Fruit fly (Drosophila melanogaster) whole organism, embryonic: ENCODE data around the gene Shmt.
A peak's percentile ranks its signal among the peaks of the same experiment; 100 is the strongest.

Experiments used
- Abd-B ChIP-seq: fragments of 200-800 bp; sonication (Bioruptor generic); optimal IDR thresholded peaks from 2 replicates; lab custom pipeline; 2018; ENCODE audit warnings: missing biosample characterization, mild to moderate bottlenecking, missing genetic modification characterization, moderate library complexity
- Ada2b ChIP-seq: fragments of 200-800 bp; sonication (Bioruptor generic); IDR thresholded peaks from 2 replicates; pipeline ENCODE4 v1.3.6; 2022; ENCODE audit warnings: missing biosample characterization, missing genetic modification characterization
- Atf6 ChIP-seq: fragments of 200-800 bp; sonication (Bioruptor generic); IDR thresholded peaks from 2 replicates; pipeline ENCODE4 v1.3.6; 2022; ENCODE audit warnings: missing biosample characterization, missing genetic modification characterization
- BEAF-32 ChIP-seq: fragments of 200-800 bp; sonication (Bioruptor generic); optimal IDR thresholded peaks from 3 replicates; lab custom pipeline; 2017; ENCODE audit warnings: missing biosample characterization, missing genetic modification characterization, mild to moderate bottlenecking, moderate library complexity, missing genetic modification reagents
- CG10209 ChIP-seq: fragments of 200-800 bp; sonication (Bioruptor generic); optimal IDR thresholded peaks from 3 replicates; lab custom pipeline; 2017; ENCODE audit warnings: missing biosample characterization, mild to moderate bottlenecking, missing genetic modification characterization, missing genetic modification reagents
- CG10565 ChIP-seq: fragments of 200-800 bp; sonication (Bioruptor generic); optimal IDR thresholded peaks from 3 replicates; lab custom pipeline; 2016; ENCODE audit warnings: missing biosample characterization, mild to moderate bottlenecking, missing genetic modification characterization
- CG10654 ChIP-seq: fragments of 200-800 bp; sonication (Bioruptor generic); optimal IDR thresholded peaks from 2 replicates; lab custom pipeline; 2016; ENCODE audit warnings: missing biosample characterization, missing genetic modification characterization
- CG10979 ChIP-seq: fragments of 200-800 bp; sonication (Bioruptor generic); optimal IDR thresholded peaks from 2 replicates; lab custom pipeline; 2018; ENCODE audit warnings: missing biosample characterization, mild to moderate bottlenecking, missing genetic modification characterization, moderate library complexity
- CG12744 ChIP-seq: fragments of 200-800 bp; sonication (Bioruptor generic); optimal IDR thresholded peaks from 2 replicates; lab custom pipeline; 2016; ENCODE audit warnings: missing biosample characterization, missing genetic modification characterization
- CG1603 ChIP-seq: fragments of 200-800 bp; sonication (Bioruptor generic); optimal IDR thresholded peaks from 2 replicates; lab custom pipeline; 2019; ENCODE audit warnings: missing biosample characterization, mild to moderate bottlenecking, missing genetic modification characterization, moderate library complexity
- CG18262 ChIP-seq: fragments of 200-800 bp; optimal IDR thresholded peaks from 3 replicates; lab custom pipeline; 2019; ENCODE audit warnings: missing biosample characterization, mild to moderate bottlenecking, missing genetic modification characterization, moderate library complexity
- CG18764 ChIP-seq: fragments of 200-800 bp; sonication (Bioruptor generic); optimal IDR thresholded peaks from 3 replicates; lab custom pipeline; 2016; ENCODE audit warnings: missing biosample characterization, missing genetic modification characterization
- CG2120 ChIP-seq: fragments of 200-800 bp; sonication (Bioruptor generic); optimal IDR thresholded peaks from 3 replicates; lab custom pipeline; 2016; ENCODE audit warnings: missing biosample characterization, missing genetic modification characterization
- CG2875 ChIP-seq: fragments of 200-800 bp; sonication (Bioruptor generic); optimal IDR thresholded peaks from 2 replicates; lab custom pipeline; 2017; ENCODE audit warnings: missing biosample characterization, mild to moderate bottlenecking, missing genetic modification characterization, missing genetic modification reagents
- CG3065 ChIP-seq: fragments of 200-800 bp; sonication (Bioruptor generic); optimal IDR thresholded peaks from 2 replicates; lab custom pipeline; 2016; ENCODE audit warnings: missing biosample characterization, missing genetic modification characterization
- CG32767 ChIP-seq: fragments of 200-800 bp; sonication (Bioruptor generic); IDR thresholded peaks from 2 replicates; pipeline ENCODE4 v1.3.6; 2022; ENCODE audit warnings: missing biosample characterization, missing genetic modification characterization
- CG4328 ChIP-seq: fragments of 200-800 bp; sonication (Bioruptor generic); optimal IDR thresholded peaks from 3 replicates; lab custom pipeline; 2017; ENCODE audit warnings: missing biosample characterization, missing genetic modification reagents, missing genetic modification characterization
- CG4404 ChIP-seq: fragments of 200-800 bp; sonication (Bioruptor generic); IDR thresholded peaks from 2 replicates; pipeline ENCODE4 v1.3.6; 2022; ENCODE audit warnings: missing biosample characterization, missing genetic modification characterization
- CG5180 ChIP-seq: fragments of 200-800 bp; sonication (Bioruptor generic); optimal IDR thresholded peaks from 3 replicates; lab custom pipeline; 2017; ENCODE audit warnings: missing biosample characterization, missing genetic modification characterization, mild to moderate bottlenecking, moderate library complexity, missing genetic modification reagents
- CG5245 ChIP-seq: fragments of 200-800 bp; sonication (Bioruptor generic); optimal IDR thresholded peaks from 3 replicates; lab custom pipeline; 2016; ENCODE audit warnings: missing biosample characterization, missing genetic modification characterization
- CG7928 ChIP-seq: fragments of 200-800 bp; sonication (Bioruptor generic); optimal IDR thresholded peaks from 2 replicates; lab custom pipeline; 2017; ENCODE audit warnings: missing biosample characterization, mild to moderate bottlenecking, missing genetic modification characterization
- CG8388 ChIP-seq: fragments of 200-800 bp; sonication (Bioruptor generic); optimal IDR thresholded peaks from 2 replicates; lab custom pipeline; 2019; ENCODE audit warnings: missing biosample characterization, mild to moderate bottlenecking, missing genetic modification characterization, moderate library complexity
- HLH4C ChIP-seq: fragments of 200-800 bp; sonication (Bioruptor generic); IDR thresholded peaks from 3 replicates; pipeline ENCODE4 v1.3.6; 2022; ENCODE audit warnings: missing biosample characterization, missing genetic modification characterization; ENCODE audit not compliant: partially characterized antibody
- HLH54F ChIP-seq: fragments of 200-800 bp; sonication (Bioruptor generic); optimal IDR thresholded peaks from 3 replicates; lab custom pipeline; 2016; ENCODE audit warnings: missing biosample characterization, missing genetic modification characterization
- Mad ChIP-seq: fragments of 200-800 bp; sonication (Bioruptor generic); optimal IDR thresholded peaks from 2 replicates; lab custom pipeline; 2016; ENCODE audit warnings: missing biosample characterization, missing genetic modification characterization
- Mrtf ChIP-seq: fragments of 200-800 bp; sonication (Bioruptor generic); IDR thresholded peaks from 3 replicates; pipeline ENCODE4 v1.3.6; 2022; ENCODE audit warnings: missing biosample characterization, missing genetic modification characterization
- Oaz ChIP-seq: fragments of 200-800 bp; sonication (Bioruptor generic); IDR thresholded peaks from 2 replicates; pipeline ENCODE4 v1.3.6; 2022; ENCODE audit warnings: missing biosample characterization, missing genetic modification characterization
- Ptx1 ChIP-seq: fragments of 200-800 bp; sonication (Bioruptor generic); IDR thresholded peaks from 2 replicates; pipeline ENCODE4 v1.3.6; 2022; ENCODE audit warnings: missing biosample characterization, missing genetic modification characterization
- Rfx ChIP-seq: fragments of 200-800 bp; sonication (Bioruptor generic); IDR thresholded peaks from 2 replicates; pipeline ENCODE4 v1.3.6; 2022; ENCODE audit warnings: missing biosample characterization, missing genetic modification characterization
- Stat92E ChIP-seq, 3 experiments: fragments of >200 bp in 2 of 3; fragments of 200-800 bp in 1 of 3; sonication (Bioruptor generic) in 1 of 3; optimal IDR thresholded peaks; 2 replicates each; lab custom pipeline; 2017 to 2019; ENCODE audit warnings: missing biosample characterization in 3 of 3, missing genetic modification characterization in 3 of 3, mild to moderate bottlenecking in 1 of 3, moderate library complexity in 1 of 3
- az2 ChIP-seq: fragments of 200-800 bp; sonication (Bioruptor generic); optimal IDR thresholded peaks from 3 replicates; lab custom pipeline; 2016; ENCODE audit warnings: missing biosample characterization, missing genetic modification characterization
- bab2 ChIP-seq: fragments of 200-800 bp; sonication (Bioruptor generic); optimal IDR thresholded peaks from 2 replicates; lab custom pipeline; 2016; ENCODE audit warnings: missing biosample characterization, missing genetic modification characterization
- bbx ChIP-seq: fragments of 200-800 bp; sonication (Bioruptor generic); IDR thresholded peaks from 2 replicates; pipeline ENCODE4 v1.3.6; 2022; ENCODE audit warnings: missing biosample characterization, missing genetic modification characterization; ENCODE audit not compliant: partially characterized antibody
- da ChIP-seq: fragments of 200-800 bp; sonication (Bioruptor generic); optimal IDR thresholded peaks from 2 replicates; lab custom pipeline; 2016; ENCODE audit warnings: missing biosample characterization, missing genetic modification characterization
- disco-r ChIP-seq: fragments of 200-800 bp; sonication (Bioruptor generic); optimal IDR thresholded peaks from 2 replicates; lab custom pipeline; 2016; ENCODE audit warnings: missing biosample characterization, missing genetic modification characterization
- dm ChIP-seq: fragments of 200-800 bp; sonication (Bioruptor generic); optimal IDR thresholded peaks from 3 replicates; lab custom pipeline; 2016; ENCODE audit warnings: missing biosample characterization, missing genetic modification characterization
- exex ChIP-seq: fragments of 200-800 bp; sonication (Bioruptor generic); optimal IDR thresholded peaks from 4 replicates; lab custom pipeline; 2018; ENCODE audit warnings: missing biosample characterization, mild to moderate bottlenecking, missing genetic modification characterization, moderate library complexity
- fru ChIP-seq: fragments of >200 bp; optimal IDR thresholded peaks from 2 replicates; lab custom pipeline; 2017
- gcm ChIP-seq: fragments of 200-800 bp; sonication (Bioruptor generic); optimal IDR thresholded peaks from 2 replicates; lab custom pipeline; 2019; ENCODE audit warnings: missing biosample characterization, mild to moderate bottlenecking, missing genetic modification characterization, moderate library complexity
- hb ChIP-seq: fragments of 200-800 bp; sonication (Bioruptor generic); IDR thresholded peaks from 3 replicates; pipeline ENCODE4 v1.3.6; 2022; ENCODE audit warnings: missing biosample characterization, missing genetic modification characterization; ENCODE audit not compliant: partially characterized antibody
- lov ChIP-seq, 2 experiments: fragments of 200-800 bp in 1 of 2; fragments of >200 bp in 1 of 2; sonication (Bioruptor generic) in 1 of 2; IDR thresholded peaks in 1 of 2; optimal IDR thresholded peaks in 1 of 2; 2 replicates in 1 of 2; 3 replicates in 1 of 2; pipeline versions ENCODE4 v1.3.6 to Lab custom; 2017 to 2022; ENCODE audit warnings: missing biosample characterization in 1 of 2, missing genetic modification characterization in 1 of 2
- pb ChIP-seq: fragments of 200-800 bp; sonication (Bioruptor generic); optimal IDR thresholded peaks from 3 replicates; lab custom pipeline; 2016; ENCODE audit warnings: missing biosample characterization, missing genetic modification characterization
- pita ChIP-seq: fragments of 200-800 bp; sonication (Bioruptor generic); optimal IDR thresholded peaks from 2 replicates; lab custom pipeline; 2017; ENCODE audit warnings: missing biosample characterization, mild to moderate bottlenecking, missing genetic modification characterization
- pnt ChIP-seq: fragments of 200-800 bp; sonication (Bioruptor generic); optimal IDR thresholded peaks from 3 replicates; lab custom pipeline; 2016; ENCODE audit warnings: missing biosample characterization, missing genetic modification characterization
- ranshi ChIP-seq: fragments of 200-800 bp; sonication (Bioruptor generic); IDR thresholded peaks from 2 replicates; pipeline ENCODE4 v1.3.6; 2022; ENCODE audit warnings: missing biosample characterization, missing genetic modification characterization
- sd ChIP-seq: fragments of 200-800 bp; sonication (Bioruptor generic); optimal IDR thresholded peaks from 3 replicates; lab custom pipeline; 2018; ENCODE audit warnings: missing biosample characterization, mild to moderate bottlenecking, missing genetic modification characterization, moderate library complexity
- sob ChIP-seq: fragments of 200-800 bp; sonication (Bioruptor generic); IDR thresholded peaks from 2 replicates; pipeline ENCODE4 v1.3.6; 2022; ENCODE audit warnings: missing biosample characterization, missing genetic modification characterization
- toy ChIP-seq: fragments of 200-800 bp; sonication (Bioruptor generic); IDR thresholded peaks from 2 replicates; pipeline ENCODE4 v1.3.6; 2022; ENCODE audit warnings: missing biosample characterization, missing genetic modification characterization
- wdn ChIP-seq: fragments of 200-800 bp; sonication (Bioruptor generic); IDR thresholded peaks from 2 replicates; pipeline ENCODE4 v1.3.6; 2022; ENCODE audit warnings: missing biosample characterization, missing genetic modification characterization

Shmt gene

dm6 chrX:5918499-5919126 is 2.0 kb upstream of the Shmt start (continued):
- TF ChIP-seq CG7928 (GFP tag; lab: Kevin White, UChicago): peak; percentile 84
- peak; percentile 100 for TF ChIP-seq Ptx1
- peak; percentile 99 for TF ChIP-seq pnt
- TF ChIP-seq Mad: peak; percentile 98
- peak; percentile 97 for TF ChIP-seq CG18262 (tag; lab: Kevin White, UChicago)
- TF ChIP-seq CG10209 (GFP tag; lab: Kevin White, UChicago): peak; percentile 99
- TF ChIP-seq Ada2b (GFP tag; lab: Robert Waterston, UW): peak; percentile 100
- TF ChIP-seq CG32767 (GFP tag; lab: Robert Waterston, UW): peak; percentile 98
- TF ChIP-seq CG3065 (GFP tag; lab: Kevin White, UChicago): peak; percentile 96
- peak; percentile 78 for TF ChIP-seq HLH4C (GFP tag; lab: Robert Waterston, UW)
- peak; percentile 100 for TF ChIP-seq Rfx (GFP tag; lab: Robert Waterston, UW)
- TF ChIP-seq CG5245 (GFP tag; lab: Kevin White, UChicago): peak; percentile 99
- peak; percentile 98 for TF ChIP-seq CG2875 (GFP tag; lab: Kevin White, UChicago)
- peak; percentile 100 for TF ChIP-seq CG2120
- peak; percentile 33 for TF ChIP-seq BEAF-32 (GFP tag; lab: Kevin White, UChicago)
- peak; percentile 97 for TF ChIP-seq CG18764 (GFP tag; lab: Kevin White, UChicago)
- TF ChIP-seq exex: peak; percentile 93
- peak; percentile 98 for TF ChIP-seq Abd-B (GFP tag; lab: Kevin White, UChicago)
- TF ChIP-seq pita: no peak
- peak; percentile 93 for TF ChIP-seq CG5180 (GFP tag; lab: Kevin White, UChicago)
- TF ChIP-seq sob (GFP tag; lab: Robert Waterston, UW): peak; percentile 100
- peak; percentile 95 for TF ChIP-seq CG4328 (GFP tag; lab: Kevin White, UChicago)
- peak; percentile 98 for TF ChIP-seq da (GFP tag; lab: Kevin White, UChicago)
- peak; percentile 98 for TF ChIP-seq disco-r (GFP tag; lab: Kevin White, UChicago)
- TF ChIP-seq CG8388 (GFP tag; lab: Kevin White, UChicago): peak; percentile 96
- TF ChIP-seq Atf6 (GFP tag; lab: Robert Waterston, UW): peak; percentile 99
- TF ChIP-seq dm (GFP tag; lab: Kevin White, UChicago): peak; percentile 97
- TF ChIP-seq CG1603 (tag; lab: Kevin White, UChicago): peak; percentile 99
- TF ChIP-seq pb (GFP tag; lab: Kevin White, UChicago): peak; percentile 98
- TF ChIP-seq bbx (GFP tag; lab: Robert Waterston, UW): peak; percentile 82
- TF ChIP-seq lov (optimal IDR thresholded peaks at IDR 0.05; lab: Kevin White, UChicago): no peak
- peak; percentile 99 for TF ChIP-seq lov (GFP tag; IDR thresholded peaks at IDR 0.05; lab: Robert Waterston, UW)
- peak; percentile 99 for TF ChIP-seq bab2
- TF ChIP-seq CG10979 (tag; lab: Kevin White, UChicago): peak; percentile 98
- TF ChIP-seq Oaz (GFP tag; lab: Robert Waterston, UW): peak; percentile 98
- TF ChIP-seq fru (lab: Kevin White, UChicago): no peak
- peak; percentile 99 for TF ChIP-seq az2 (GFP tag; lab: Kevin White, UChicago)
- TF ChIP-seq CG4404: peak; percentile 99
- TF ChIP-seq Mrtf (GFP tag; lab: Robert Waterston, UW): peak; percentile 99
- peak; percentile 99 for TF ChIP-seq HLH54F (GFP tag; lab: Kevin White, UChicago)
- TF ChIP-seq toy: peak; percentile 99
- peak; percentile 98 for TF ChIP-seq CG12744 (GFP tag; lab: Kevin White, UChicago)
- TF ChIP-seq sd (tag; lab: Kevin White, UChicago): peak; percentile 96
- TF ChIP-seq hb: peak; percentile 72; the same call in 2 of the 3 replicates
- peak; percentile 98 for TF ChIP-seq CG10654 (GFP tag; lab: Kevin White, UChicago)
- TF ChIP-seq ranshi (GFP tag; lab: Robert Waterston, UW): peak; percentile 100
- TF ChIP-seq gcm (GFP tag; lab: Kevin White, UChicago): peak; percentile 96
- peak; percentile 86 for TF ChIP-seq CG10565 (GFP tag; lab: Kevin White, UChicago)
- TF ChIP-seq Stat92E (GFP tag; optimal IDR thresholded peaks at IDR 0.05; lab: Kevin White, UChicago): peak in 1 of 3 experiments; percentile 94
- TF ChIP-seq wdn: peak; percentile 99
